Worm (Caenorhabditis elegans) whole organism, early embryonic: ENCODE results near the gene ule-4.
"Not testable (repeated sequence)": the region's sequence is repeated elsewhere in the genome, so short reads cannot be mapped to it uniquely, and the experiment has no call there.

ENCODE experiments used
- F13C5.2 ChIP-seq: sonication (generic microtip); optimal IDR thresholded peaks from 2 replicates; lab custom pipeline; 2017; ENCODE audit warnings: mild to moderate bottlenecking, missing genetic modification characterization, inconsistent platforms, missing compliant biosample characterization
- aly-1 ChIP-seq: sonication (generic microtip); optimal IDR thresholded peaks from 2 replicates; lab custom pipeline; 2016; ENCODE audit warnings: missing genetic modification characterization, missing compliant biosample characterization
- ama-1 ChIP-seq: fragments of 150-350 bp; optimal IDR thresholded peaks from 2 replicates; lab custom pipeline; 2014
- ceh-13 ChIP-seq: fragments of 200-800 bp; sonication (Bioruptor generic); optimal IDR thresholded peaks from 2 replicates; lab custom pipeline; 2018; ENCODE audit warnings: mild to moderate bottlenecking, missing genetic modification characterization, missing compliant biosample characterization
- flt-1 ChIP-seq: fragments of 200-800 bp; sonication (Bioruptor generic); IDR thresholded peaks from 2 replicates; pipeline ENCODE4 v1.3.6; 2022; ENCODE audit warnings: missing genetic modification characterization, missing compliant biosample characterization
- hmbx-1 ChIP-seq: sonication (generic microtip); optimal IDR thresholded peaks from 2 replicates; lab custom pipeline; 2016; ENCODE audit warnings: mild to moderate bottlenecking, missing genetic modification characterization, missing compliant biosample characterization
- tbx-11 ChIP-seq: fragments of 200-800 bp; sonication (Bioruptor generic); IDR thresholded peaks from 2 replicates; pipeline ENCODE4 v1.3.6; 2022; ENCODE audit warnings: missing genetic modification characterization, missing compliant biosample characterization
- tbx-37 ChIP-seq: fragments of 200-800 bp; sonication (Bioruptor generic); conservative IDR thresholded peaks from 2 replicates; pipeline ENCODE4 v1.3.6; 2022; ENCODE audit warnings: missing genetic modification reagents, missing genetic modification characterization, missing compliant biosample characterization

- not testable (repeated sequence) for TF ChIP-seq ama-1 (lab: Kevin White, UChicago); tbx-37; F13C5.2; aly-1 (tag; lab: Kevin White, UChicago); hmbx-1 (tag; lab: Kevin White, UChicago); ceh-13 (GFP tag; lab: Kevin White, UChicago); flt-1 (GFP tag; lab: Robert Waterston, UW); tbx-11 (GFP tag; lab: Robert Waterston, UW)
These were observed 4.6 kb upstream of the ule-4 start, which contains the start of gene Y45F10C.6 for ce11 chrIV:13652023-13652422.
